Fruit fly (Drosophila melanogaster): ENCODE data around the gene CG7519.

- TF ChIP-seq Lpt (GFP tag; optimal IDR thresholded peaks at IDR 0.05) (no peak), svp (GFP tag) (no peak), OdsH (GFP tag; optimal IDR thresholded peaks at IDR 0.05) (no peak), ss (GFP tag; optimal IDR thresholded peaks at IDR 0.05) (no peak), CG6854 (GFP tag; optimal IDR thresholded peaks at IDR 0.05) (no peak), CG6792 (GFP tag; optimal IDR thresholded peaks at IDR 0.05) (no peak), Eip78C (GFP tag) (no peak), CG15336 (GFP tag; IDR thresholded peaks at IDR 0.05) (no peak)
These were observed 46.0 kb downstream of the CG7519 start for dm6 chr3L:21538893-21539244.

All from whole organism, prepupa.